Worm (Caenorhabditis elegans) whole organism, young adult: ENCODE measurements around the gene tomm-70.

Experiments used
- efl-1 ChIP-seq: fragments of 150-350 bp; optimal IDR thresholded peaks from 2 replicates; lab custom pipeline; 2014; ENCODE audit warnings: missing biosample characterization, missing genetic modification reagents, missing genetic modification characterization
- hlh-26 ChIP-seq: fragments of 200-800 bp; sonication (Bioruptor generic); conservative IDR thresholded peaks from 2 replicates; pipeline ENCODE4 v1.3.6; 2022; ENCODE audit warnings: missing genetic modification reagents, missing genetic modification characterization, missing compliant biosample characterization
- nhr-90 ChIP-seq: sonication (generic microtip); optimal IDR thresholded peaks from 2 replicates; lab custom pipeline; 2016; ENCODE audit warnings: missing genotype, mild to moderate bottlenecking, missing genetic modification characterization, missing compliant biosample characterization
- unc-62 ChIP-seq: fragments of 150-350 bp; optimal IDR thresholded peaks from 2 replicates; lab custom pipeline; 2014; ENCODE audit warnings: missing biosample characterization, missing genetic modification reagents, missing genetic modification characterization
- ztf-25 ChIP-seq: fragments of 200-800 bp; sonication (Bioruptor generic); IDR thresholded peaks from 2 replicates; pipeline ENCODE4 v1.3.6; 2022; ENCODE audit warnings: missing genetic modification reagents, missing genetic modification characterization, missing compliant biosample characterization

DNA sequence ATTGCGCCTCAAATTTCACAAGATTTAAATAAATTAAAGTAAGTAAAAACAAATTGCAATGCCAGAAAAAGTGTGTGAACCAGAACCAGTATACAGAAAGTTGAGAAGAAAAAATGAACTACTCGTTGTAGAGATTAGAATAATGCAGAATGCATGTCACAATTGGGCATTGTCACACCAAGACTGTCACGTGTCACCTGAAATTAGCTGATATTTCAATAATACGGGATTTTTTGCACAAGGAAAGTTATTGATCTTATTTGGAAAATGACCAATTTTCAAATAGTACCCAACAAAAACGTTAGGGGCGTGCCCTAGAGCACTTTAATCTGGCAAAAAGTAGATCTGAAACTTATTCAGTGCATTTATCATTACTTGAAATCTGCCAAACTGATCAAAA lies 12.6 kb downstream of the tomm-70 start:
- TF ChIP-seq ztf-25 (GFP tag; lab: Robert Waterston, UW) (no peak), efl-1 (GFP tag; lab: Kevin White, UChicago) (no peak), hlh-26 (GFP tag; lab: Robert Waterston, UW) (no peak), nhr-90 (tag; lab: Kevin White, UChicago) (no peak), unc-62 (GFP tag; lab: Kevin White, UChicago) (no peak)
